Worm (Caenorhabditis elegans) whole organism, L4 larva: ENCODE data around the gene pqn-92.

ENCODE experiments used
- aha-1 ChIP-seq: fragments of 150-350 bp; peaks from one replicate; lab custom pipeline; 2014; ENCODE audit warnings: missing biosample characterization, missing genetic modification characterization
- egl-27 ChIP-seq: sonication (generic microtip); optimal IDR thresholded peaks from 3 replicates; lab custom pipeline; 2017; ENCODE audit warnings: missing biosample characterization, missing genetic modification reagents, missing genetic modification characterization
- lsy-2 ChIP-seq, 2 experiments: fragments of 150-350 bp in 1 of 2; sonication (generic microtip) in 1 of 2; optimal IDR thresholded peaks; 2 replicates each; lab custom pipeline; 2014 to 2017; ENCODE audit warnings: missing biosample characterization in 2 of 2, missing genetic modification characterization in 2 of 2
- skn-1 ChIP-seq: fragments of 150-350 bp; optimal IDR thresholded peaks from 2 replicates; lab custom pipeline; 2014; ENCODE audit warnings: missing biosample characterization, missing genetic modification characterization
- snpc-4 ChIP-seq: fragments of 150-350 bp; optimal IDR thresholded peaks from 2 replicates; lab custom pipeline; 2014; ENCODE audit warnings: missing biosample characterization, missing genetic modification characterization
- unc-130 ChIP-seq: sonication (generic microtip); optimal IDR thresholded peaks from 2 replicates; lab custom pipeline; 2016; ENCODE audit warnings: missing genetic modification reagents, missing genetic modification characterization, missing compliant biosample characterization

DNA sequence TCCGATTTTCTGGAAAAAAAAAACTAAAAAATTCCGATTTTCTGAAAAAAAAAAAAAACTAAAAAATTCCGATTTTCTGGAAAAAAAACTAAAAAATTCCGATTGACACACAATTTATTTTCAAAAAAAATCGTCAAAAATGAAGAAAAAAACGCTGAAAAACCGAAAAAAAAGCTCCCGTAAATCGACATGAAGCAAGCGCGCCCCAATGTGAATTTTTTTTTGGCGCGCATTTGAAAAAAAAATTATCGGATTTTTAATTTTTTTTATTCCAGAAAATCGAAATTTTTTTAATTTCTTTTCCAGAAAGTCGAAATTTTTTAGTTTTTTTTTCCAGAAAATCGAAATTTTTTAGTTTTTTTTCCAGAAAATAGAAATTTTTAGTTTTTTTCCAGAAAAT, 28.8 kb upstream of the pqn-92 start:
- TF ChIP-seq aha-1 (no peak), snpc-4 (tag; lab: Kevin White, UChicago) (no peak), egl-27 (tag; lab: Kevin White, UChicago) (no peak), unc-130 (GFP tag; lab: Kevin White, UChicago) (no peak), skn-1 (tag; lab: Kevin White, UChicago) (no peak), lsy-2 (tag; optimal IDR thresholded peaks at IDR 0.05; lab: Kevin White, UChicago) (no peak)
